Fruit fly (Drosophila melanogaster) whole organism, embryonic: ENCODE measurements around the gene Pdi.

Experiments used
- Ada2b ChIP-seq: fragments of 200-800 bp; sonication (Bioruptor generic); IDR thresholded peaks from 2 replicates; pipeline ENCODE4 v1.3.6; 2022; ENCODE audit warnings: missing biosample characterization, missing genetic modification characterization
- CG1024 ChIP-seq: fragments of 200-800 bp; sonication (Bioruptor generic); IDR thresholded peaks from 2 replicates; pipeline ENCODE4 v1.3.6; 2022; ENCODE audit warnings: missing biosample characterization, missing genetic modification characterization
- CG12236 ChIP-seq: fragments of 200-800 bp; sonication (Bioruptor generic); optimal IDR thresholded peaks from 2 replicates; lab custom pipeline; 2016; ENCODE audit warnings: missing biosample characterization, missing genetic modification characterization
- CG13296 ChIP-seq: fragments of 200-800 bp; sonication (Bioruptor generic); optimal IDR thresholded peaks from 3 replicates; lab custom pipeline; 2018; ENCODE audit warnings: missing biosample characterization, mild to moderate bottlenecking, missing genetic modification characterization
- CG13894 ChIP-seq: fragments of 200-800 bp; sonication (Bioruptor generic); optimal IDR thresholded peaks from 3 replicates; lab custom pipeline; 2018; ENCODE audit warnings: missing biosample characterization, mild to moderate bottlenecking, missing genetic modification characterization, moderate library complexity
- CG14014 ChIP-seq: fragments of 200-800 bp; sonication (Bioruptor generic); IDR thresholded peaks from 2 replicates; pipeline ENCODE4 v1.3.6; 2022; ENCODE audit warnings: missing biosample characterization, missing genetic modification characterization
- CG14050 ChIP-seq: fragments of 200-800 bp; sonication (Bioruptor generic); IDR thresholded peaks from 3 replicates; pipeline ENCODE4 v1.3.6; 2022; ENCODE audit warnings: missing biosample characterization, missing genetic modification characterization
- CG14441 ChIP-seq: fragments of 200-800 bp; sonication (Bioruptor generic); IDR thresholded peaks from 2 replicates; pipeline ENCODE4 v1.3.6; 2022; ENCODE audit warnings: missing biosample characterization, missing genetic modification characterization
- CG1529 ChIP-seq: fragments of 200-800 bp; sonication (Bioruptor generic); optimal IDR thresholded peaks from 3 replicates; lab custom pipeline; 2018; ENCODE audit warnings: missing biosample characterization, missing genetic modification characterization
- CG15479 ChIP-seq: fragments of 200-800 bp; sonication (Bioruptor generic); optimal IDR thresholded peaks from 3 replicates; lab custom pipeline; 2019; ENCODE audit warnings: missing biosample characterization, mild to moderate bottlenecking, missing genetic modification characterization, moderate library complexity
- CG1602 ChIP-seq: fragments of 200-800 bp; sonication (Bioruptor generic); optimal IDR thresholded peaks from 3 replicates; lab custom pipeline; 2016; ENCODE audit warnings: missing biosample characterization, missing genetic modification characterization
- CG16779 ChIP-seq: fragments of 200-800 bp; sonication (Bioruptor generic); IDR thresholded peaks from 2 replicates; pipeline ENCODE4 v1.3.6; 2022; ENCODE audit warnings: missing biosample characterization, missing genetic modification characterization
- CG16813 ChIP-seq: fragments of 200-800 bp; sonication (Bioruptor generic); IDR thresholded peaks from 3 replicates; pipeline ENCODE4 v1.3.6; 2022; ENCODE audit warnings: missing biosample characterization, missing genetic modification characterization; ENCODE audit not compliant: partially characterized antibody
- CG17361 ChIP-seq: fragments of 200-800 bp; sonication (Bioruptor generic); IDR thresholded peaks from 3 replicates; pipeline ENCODE4 v1.3.6; 2022; ENCODE audit warnings: missing biosample characterization, missing genetic modification characterization
- CG17568 ChIP-seq: fragments of 200-800 bp; sonication (Bioruptor generic); optimal IDR thresholded peaks from 2 replicates; lab custom pipeline; 2018; ENCODE audit warnings: missing biosample characterization, mild to moderate bottlenecking, missing genetic modification characterization, moderate library complexity
- CG17829 ChIP-seq: fragments of 200-800 bp; optimal IDR thresholded peaks from 2 replicates; lab custom pipeline; 2019; ENCODE audit warnings: missing biosample characterization, mild to moderate bottlenecking, missing genetic modification characterization, moderate library complexity
- CG1832 ChIP-seq: fragments of 200-800 bp; sonication (Bioruptor generic); optimal IDR thresholded peaks from 2 replicates; lab custom pipeline; 2017; ENCODE audit warnings: missing biosample characterization, mild to moderate bottlenecking, missing genetic modification characterization, inconsistent platforms
- CG2712 ChIP-seq: fragments of 200-800 bp; optimal IDR thresholded peaks from 3 replicates; lab custom pipeline; 2019; ENCODE audit warnings: missing biosample characterization, mild to moderate bottlenecking, missing genetic modification characterization, moderate library complexity
- CG31224 ChIP-seq: fragments of 200-800 bp; sonication (Bioruptor generic); IDR thresholded peaks from 2 replicates; pipeline ENCODE4 v1.3.6; 2022; ENCODE audit warnings: missing biosample characterization, missing genetic modification characterization
- CG32767 ChIP-seq: fragments of 200-800 bp; sonication (Bioruptor generic); IDR thresholded peaks from 2 replicates; pipeline ENCODE4 v1.3.6; 2022; ENCODE audit warnings: missing biosample characterization, missing genetic modification characterization
- CG4360 ChIP-seq: fragments of 200-800 bp; sonication (Bioruptor generic); IDR thresholded peaks from 2 replicates; pipeline ENCODE4 v1.3.6; 2022; ENCODE audit warnings: missing biosample characterization, missing genetic modification characterization
- CG5180 ChIP-seq: fragments of 200-800 bp; sonication (Bioruptor generic); optimal IDR thresholded peaks from 3 replicates; lab custom pipeline; 2017; ENCODE audit warnings: missing biosample characterization, missing genetic modification characterization, mild to moderate bottlenecking, moderate library complexity, missing genetic modification reagents
- CG6683 ChIP-seq: fragments of 200-800 bp; sonication (Bioruptor generic); optimal IDR thresholded peaks from 2 replicates; lab custom pipeline; 2017; ENCODE audit warnings: missing biosample characterization, mild to moderate bottlenecking, missing genetic modification characterization, missing genetic modification reagents
- CG7745 ChIP-seq: fragments of 200-800 bp; sonication (Bioruptor generic); optimal IDR thresholded peaks from 2 replicates; lab custom pipeline; 2018; ENCODE audit warnings: missing biosample characterization, mild to moderate bottlenecking, missing genetic modification characterization, moderate library complexity
- CG9817 ChIP-seq: fragments of 200-800 bp; sonication (Bioruptor generic); optimal IDR thresholded peaks from 2 replicates; lab custom pipeline; 2018; ENCODE audit warnings: missing biosample characterization, mild to moderate bottlenecking, missing genetic modification characterization, moderate library complexity
- Dp ChIP-seq: fragments of 200-800 bp; sonication (Bioruptor generic); optimal IDR thresholded peaks from 2 replicates; lab custom pipeline; 2018; ENCODE audit warnings: missing biosample characterization, mild to moderate bottlenecking, missing genetic modification characterization, moderate library complexity
- Drgx ChIP-seq: fragments of 200-800 bp; sonication (Bioruptor generic); IDR thresholded peaks from 2 replicates; pipeline ENCODE4 v1.3.6; 2022; ENCODE audit warnings: missing biosample characterization, missing genetic modification characterization
- E2f2 ChIP-seq: fragments of 200-800 bp; sonication (Bioruptor generic); IDR thresholded peaks from 2 replicates; pipeline ENCODE4 v1.3.6; 2022; ENCODE audit warnings: missing biosample characterization, missing genetic modification characterization
- Hmx ChIP-seq: fragments of 200-800 bp; sonication (Bioruptor generic); optimal IDR thresholded peaks from 2 replicates; lab custom pipeline; 2016; ENCODE audit warnings: missing biosample characterization, missing genetic modification characterization
- Jarid2 ChIP-seq: fragments of 200-800 bp; sonication (Bioruptor generic); optimal IDR thresholded peaks from 3 replicates; lab custom pipeline; 2017; ENCODE audit warnings: mild to moderate bottlenecking, missing biosample characterization, missing genetic modification reagents, missing genetic modification characterization
- NC2β ChIP-seq: fragments of 200-800 bp; sonication (Bioruptor generic); optimal IDR thresholded peaks from 2 replicates; lab custom pipeline; 2016; ENCODE audit warnings: missing biosample characterization, missing genetic modification characterization
- Rfx ChIP-seq: fragments of 200-800 bp; sonication (Bioruptor generic); IDR thresholded peaks from 2 replicates; pipeline ENCODE4 v1.3.6; 2022; ENCODE audit warnings: missing biosample characterization, missing genetic modification characterization
- Six4 ChIP-seq: fragments of 200-800 bp; sonication (Bioruptor generic); optimal IDR thresholded peaks from 2 replicates; lab custom pipeline; 2016; ENCODE audit warnings: missing biosample characterization, missing genetic modification characterization
- Stat92E ChIP-seq, 3 experiments: fragments of >200 bp in 2 of 3; fragments of 200-800 bp in 1 of 3; sonication (Bioruptor generic) in 1 of 3; optimal IDR thresholded peaks; 2 replicates each; lab custom pipeline; 2017 to 2019; ENCODE audit warnings: missing biosample characterization in 3 of 3, missing genetic modification characterization in 3 of 3, mild to moderate bottlenecking in 1 of 3, moderate library complexity in 1 of 3
- cato ChIP-seq: fragments of 200-800 bp; sonication (Bioruptor generic); optimal IDR thresholded peaks from 2 replicates; lab custom pipeline; 2016; ENCODE audit warnings: missing biosample characterization, missing genetic modification characterization, borderline replicate concordance
- chif ChIP-seq, 2 experiments: fragments of 200-800 bp; sonication (Bioruptor generic); optimal IDR thresholded peaks; 3 replicates each; lab custom pipeline; 2016; ENCODE audit warnings: missing biosample characterization in 2 of 2, missing genetic modification characterization in 2 of 2
- fd102C ChIP-seq: fragments of 200-800 bp; sonication (Bioruptor generic); optimal IDR thresholded peaks from 2 replicates; lab custom pipeline; 2018; ENCODE audit warnings: missing biosample characterization, mild to moderate bottlenecking, missing genetic modification characterization, moderate library complexity
- fru ChIP-seq: fragments of >200 bp; optimal IDR thresholded peaks from 2 replicates; lab custom pipeline; 2017
- insv ChIP-seq, 2 experiments: fragments of 200-800 bp; sonication (Bioruptor generic); optimal IDR thresholded peaks; 3 replicates each; lab custom pipeline; 2016 to 2018; ENCODE audit warnings: missing biosample characterization in 2 of 2, missing genetic modification characterization in 2 of 2
- lola ChIP-seq, 3 experiments: fragments of >200 bp in 2 of 3; fragments of 200-800 bp in 1 of 3; sonication (Bioruptor generic) in 1 of 3; optimal IDR thresholded peaks; 2 replicates each; lab custom pipeline; 2017 to 2019; ENCODE audit warnings: missing biosample characterization in 3 of 3, missing genetic modification characterization in 3 of 3, mild to moderate bottlenecking in 1 of 3, moderate library complexity in 1 of 3
- mirr ChIP-seq: fragments of 200-800 bp; sonication (Bioruptor generic); optimal IDR thresholded peaks from 3 replicates; lab custom pipeline; 2018; ENCODE audit warnings: missing biosample characterization, mild to moderate bottlenecking, missing genetic modification characterization
- nerfin-2 ChIP-seq: fragments of 200-800 bp; sonication (Bioruptor generic); IDR thresholded peaks from 2 replicates; pipeline ENCODE4 v1.3.6; 2022; ENCODE audit warnings: missing biosample characterization, missing genetic modification characterization; ENCODE audit not compliant: partially characterized antibody
- sc ChIP-seq, 3 experiments: fragments of >200 bp in 2 of 3; fragments of 200-800 bp in 1 of 3; sonication (Bioruptor generic) in 1 of 3; optimal IDR thresholded peaks; 2 replicates in 2 of 3; 3 replicates in 1 of 3; lab custom pipeline; 2017; ENCODE audit warnings: mild to moderate bottlenecking in 1 of 3, missing biosample characterization in 1 of 3, missing genetic modification characterization in 1 of 3, missing genetic modification reagents in 1 of 3
- sob ChIP-seq: fragments of 200-800 bp; sonication (Bioruptor generic); IDR thresholded peaks from 2 replicates; pipeline ENCODE4 v1.3.6; 2022; ENCODE audit warnings: missing biosample characterization, missing genetic modification characterization
- tx ChIP-seq: fragments of 200-800 bp; sonication (Bioruptor generic); optimal IDR thresholded peaks from 2 replicates; lab custom pipeline; 2016; ENCODE audit warnings: missing biosample characterization, missing genetic modification characterization
- wek ChIP-seq: fragments of 200-800 bp; sonication (Bioruptor generic); optimal IDR thresholded peaks from 3 replicates; lab custom pipeline; 2018; ENCODE audit warnings: missing biosample characterization, mild to moderate bottlenecking, missing genetic modification characterization, moderate library complexity
- z ChIP-seq: fragments of 200-800 bp; sonication (Bioruptor generic); IDR thresholded peaks from 3 replicates; pipeline ENCODE4 v1.3.6; 2022; ENCODE audit warnings: missing biosample characterization, missing genetic modification characterization
- zf30C ChIP-seq: fragments of 200-800 bp; sonication (Bioruptor generic); optimal IDR thresholded peaks from 3 replicates; lab custom pipeline; 2018; ENCODE audit warnings: missing biosample characterization, mild to moderate bottlenecking, missing genetic modification characterization
- zfh1 ChIP-seq: fragments of 200-800 bp; sonication (Bioruptor generic); IDR thresholded peaks from 3 replicates; pipeline ENCODE4 v1.3.6; 2022; ENCODE audit warnings: missing biosample characterization, missing genetic modification characterization

Pdi gene

DNA sequence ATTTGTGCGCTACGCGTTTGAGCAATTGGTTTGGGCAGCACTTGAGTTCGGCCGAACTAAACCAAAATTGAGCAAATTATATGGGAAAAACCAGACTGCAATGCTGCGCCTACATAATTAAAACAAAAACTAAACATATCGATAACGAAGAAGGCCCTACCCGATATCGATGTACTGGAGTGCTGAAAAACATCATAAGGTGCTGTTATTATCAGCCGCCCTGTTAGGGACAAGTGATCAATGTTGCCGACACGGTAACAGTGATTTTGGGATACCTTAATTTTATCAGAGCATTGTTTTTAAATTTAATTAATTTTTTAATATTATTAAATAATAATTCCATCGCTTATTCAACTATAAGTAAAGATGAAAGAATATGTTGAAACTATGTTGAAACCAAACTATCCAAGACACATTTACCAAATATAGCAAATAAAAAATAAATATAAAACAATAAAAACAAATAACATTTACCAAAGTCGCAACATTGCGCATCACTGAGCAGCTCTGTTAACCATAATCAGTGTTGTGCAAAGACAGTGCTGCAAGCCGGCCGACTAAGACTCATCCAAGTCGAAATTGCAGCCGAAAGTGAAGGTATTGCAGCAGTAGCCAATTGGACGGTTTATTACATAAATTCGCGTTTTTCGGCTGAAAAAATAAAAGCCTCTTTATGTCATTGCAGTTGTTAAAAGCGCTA, 47.9 kb downstream of the Pdi start, which contains the start of the genes sstn, Plp and GlyRS (continued):
- TF ChIP-seq CG17568 (GFP tag; lab: Kevin White, UChicago) (no peak), E2f2 (no peak), sob (GFP tag; lab: Robert Waterston, UW) (no peak), CG6683 (no peak), CG16779 (GFP tag; lab: Robert Waterston, UW) (no peak), CG1832 (GFP tag; lab: Kevin White, UChicago) (no peak), Dp (GFP tag; lab: Kevin White, UChicago) (peak; percentile 17), CG17361 (peak; percentile 78), fd102C (GFP tag; lab: Kevin White, UChicago) (no peak), Rfx (0 out of 2 replicates have a peak, but pooled peaks have one; percentile 24), zf30C (GFP tag; lab: Kevin White, UChicago) (no peak), CG4360 (GFP tag; lab: Robert Waterston, UW) (no peak), insv (GFP tag; optimal IDR thresholded peaks at IDR 0.05; lab: Kevin White, UChicago) (peak in 1 of 2 experiments; percentile 8), CG16813 (GFP tag; lab: Robert Waterston, UW) (no peak), NC2β (GFP tag; lab: Kevin White, UChicago) (no peak), CG2712 (peak; percentile 72), wek (GFP tag; lab: Kevin White, UChicago) (no peak), chif (GFP tag; optimal IDR thresholded peaks at IDR 0.05; lab: Kevin White, UChicago) (no peak), CG32767 (GFP tag; lab: Robert Waterston, UW) (no peak), sc (optimal IDR thresholded peaks at IDR 0.05; lab: Kevin White, UChicago) (no peak), sc (GFP tag; optimal IDR thresholded peaks at IDR 0.05; lab: Kevin White, UChicago) (peak; percentile 26), CG9817 (tag; lab: Kevin White, UChicago) (peak; percentile 42), CG1602 (GFP tag; lab: Kevin White, UChicago) (peak; percentile 26), mirr (GFP tag; lab: Kevin White, UChicago) (no peak), Hmx (GFP tag; lab: Kevin White, UChicago) (no peak), CG1529 (GFP tag; lab: Kevin White, UChicago) (peak; percentile 15), CG5180 (GFP tag; lab: Kevin White, UChicago) (peak; percentile 27), CG13894 (tag; lab: Kevin White, UChicago) (peak; percentile 40), CG15479 (peak; percentile 90), Stat92E (GFP tag; optimal IDR thresholded peaks at IDR 0.05; lab: Kevin White, UChicago) (no peak), CG14050 (GFP tag; lab: Robert Waterston, UW) (no peak), lola (GFP tag; optimal IDR thresholded peaks at IDR 0.05; lab: Kevin White, UChicago) (peak in 1 of 3 experiments; percentile 40), zfh1 (GFP tag; lab: Robert Waterston, UW) (no peak), Six4 (no peak), CG13296 (peak; percentile 49), z (GFP tag; lab: Robert Waterston, UW) (no peak), Drgx (GFP tag; lab: Robert Waterston, UW) (no peak), CG31224 (no peak), CG1024 (GFP tag; lab: Robert Waterston, UW) (no peak), CG14014 (GFP tag; lab: Robert Waterston, UW) (no peak), CG17829 (tag; lab: Kevin White, UChicago) (peak; percentile 55), Jarid2 (GFP tag; lab: Kevin White, UChicago) (peak; percentile 61), CG12236 (GFP tag; lab: Kevin White, UChicago) (no peak), cato (GFP tag; lab: Kevin White, UChicago) (no peak), nerfin-2 (GFP tag; lab: Robert Waterston, UW) (no peak), Ada2b (GFP tag; lab: Robert Waterston, UW) (no peak), tx (GFP tag; lab: Kevin White, UChicago) (no peak), CG7745 (no peak), fru (lab: Kevin White, UChicago) (no peak), CG14441 (no peak)
